Worm (Caenorhabditis elegans) whole organism, L1 larva: Measurements from ENCODE around the gene F27D9.7.
A peak's percentile ranks its signal among the peaks of the same experiment; 100 is the strongest.

Experiments used
- C04F5.9 ChIP-seq: sonication (generic microtip); optimal IDR thresholded peaks from 2 replicates; lab custom pipeline; 2016; ENCODE audit warnings: missing genetic modification characterization, missing compliant biosample characterization
- C16A3.4 ChIP-seq: fragments of 150-350 bp; optimal IDR thresholded peaks from 2 replicates; lab custom pipeline; 2014; ENCODE audit warnings: missing biosample characterization, missing genetic modification characterization
- C34B4.2 ChIP-seq: sonication (generic microtip); optimal IDR thresholded peaks from 2 replicates; lab custom pipeline; 2017; ENCODE audit warnings: mild to moderate bottlenecking, missing genetic modification characterization, missing compliant biosample characterization
- aha-1 ChIP-seq: fragments of 150-350 bp; optimal IDR thresholded peaks from 2 replicates; lab custom pipeline; 2014; ENCODE audit warnings: missing biosample characterization, missing genetic modification characterization
- ama-1 ChIP-seq: fragments of 150-350 bp; optimal IDR thresholded peaks from 2 replicates; lab custom pipeline; 2014
- blmp-1 ChIP-seq: fragments of 150-350 bp; optimal IDR thresholded peaks from 2 replicates; lab custom pipeline; 2014; ENCODE audit warnings: missing biosample characterization, missing genetic modification characterization
- ceh-82 ChIP-seq, 3 experiments: fragments of 150-350 bp in 1 of 3; sonication (generic microtip) in 2 of 3; optimal IDR thresholded peaks; 2 replicates each; lab custom pipeline; 2014 to 2017; ENCODE audit warnings: missing biosample characterization in 3 of 3, missing genetic modification characterization in 3 of 3
- ceh-90 ChIP-seq: sonication (generic microtip); optimal IDR thresholded peaks from 2 replicates; lab custom pipeline; 2016; ENCODE audit warnings: missing genetic modification characterization, missing compliant biosample characterization
- dsc-1 ChIP-seq: sonication (generic microtip); optimal IDR thresholded peaks from 2 replicates; lab custom pipeline; 2016; ENCODE audit warnings: mild to moderate bottlenecking, missing genetic modification characterization, missing compliant biosample characterization
- efl-1 ChIP-seq, 4 experiments: fragments of 150-350 bp; optimal IDR thresholded peaks in 3 of 4; peaks in 1 of 4; 1 replicate in 1 of 4; 2 replicates in 3 of 4; lab custom pipeline; 2014; ENCODE audit warnings: missing biosample characterization in 2 of 4, missing genetic modification characterization in 2 of 4, missing genetic modification reagents in 2 of 4
- efl-3 ChIP-seq: fragments of 200-800 bp; sonication (Bioruptor generic); optimal IDR thresholded peaks from 2 replicates; lab custom pipeline; 2018; ENCODE audit warnings: mild to moderate bottlenecking, missing genetic modification characterization, missing compliant biosample characterization
- egl-13 ChIP-seq: sonication (generic microtip); optimal IDR thresholded peaks from 2 replicates; lab custom pipeline; 2016; ENCODE audit warnings: missing genotype, missing genetic modification reagents, missing genetic modification characterization, missing compliant biosample characterization
- egl-27 ChIP-seq, 2 experiments: fragments of 150-350 bp in 1 of 2; sonication (generic microtip); optimal IDR thresholded peaks; 3 replicates each; lab custom pipeline; 2017 to 2018; ENCODE audit warnings: missing biosample characterization in 2 of 2, missing genetic modification characterization in 2 of 2, missing genetic modification reagents in 2 of 2
- elt-3 ChIP-seq, 6 experiments: fragments of 150-350 bp in 1 of 6; sonication (generic microtip); optimal IDR thresholded peaks; 2 replicates each; lab custom pipeline; 2017 to 2018; ENCODE audit warnings: missing biosample characterization in 6 of 6, missing genetic modification characterization in 6 of 6, inconsistent platforms in 1 of 6
- ets-5 ChIP-seq: fragments of 200-800 bp; sonication (Bioruptor generic); IDR thresholded peaks from 2 replicates; pipeline ENCODE4 v1.3.6; 2022; ENCODE audit warnings: missing genetic modification characterization, missing compliant biosample characterization
- fkh-10 ChIP-seq: sonication (generic microtip); optimal IDR thresholded peaks from 2 replicates; lab custom pipeline; 2017; ENCODE audit warnings: missing biosample characterization, missing genetic modification reagents, missing genetic modification characterization
- fos-1 ChIP-seq: fragments of 150-350 bp; optimal IDR thresholded peaks from 2 replicates; lab custom pipeline; 2014; ENCODE audit warnings: missing biosample characterization, missing genetic modification characterization
- grh-1 ChIP-seq: fragments of 200-800 bp; sonication (Bioruptor generic); IDR thresholded peaks from 2 replicates; pipeline ENCODE4 v1.3.6; 2022; ENCODE audit warnings: missing genetic modification reagents, missing genetic modification characterization, missing compliant biosample characterization
- hpl-2 ChIP-seq: fragments of 150-350 bp; optimal IDR thresholded peaks from 2 replicates; lab custom pipeline; 2014; ENCODE audit warnings: missing biosample characterization, missing genetic modification reagents, missing genetic modification characterization
- isw-1 ChIP-seq: fragments of 200-800 bp; sonication (Bioruptor generic); IDR thresholded peaks from 2 replicates; pipeline ENCODE4 v1.3.6; 2022; ENCODE audit warnings: missing genetic modification characterization, missing compliant biosample characterization
- jun-1 ChIP-seq: fragments of 150-350 bp; optimal IDR thresholded peaks from 2 replicates; lab custom pipeline; 2014; ENCODE audit warnings: missing biosample characterization, missing genetic modification reagents, missing genetic modification characterization
- lin-13 ChIP-seq: fragments of 150-350 bp; optimal IDR thresholded peaks from 2 replicates; lab custom pipeline; 2014; ENCODE audit warnings: missing biosample characterization, missing genetic modification reagents, missing genetic modification characterization
- lin-14 ChIP-seq: fragments of 200-800 bp; sonication (Bioruptor generic); optimal IDR thresholded peaks from 2 replicates; lab custom pipeline; 2018; ENCODE audit warnings: mild to moderate bottlenecking, missing genetic modification characterization, moderate library complexity, missing compliant biosample characterization
- lin-35 ChIP-seq, 2 experiments: fragments of 150-350 bp; optimal IDR thresholded peaks; 2 replicates each; lab custom pipeline; 2014; ENCODE audit warnings: missing biosample characterization in 2 of 2, missing genetic modification characterization in 2 of 2, missing genetic modification reagents in 2 of 2
- lsy-2 ChIP-seq, 2 experiments: fragments of 150-350 bp; optimal IDR thresholded peaks; 2 replicates each; lab custom pipeline; 2014; ENCODE audit warnings: missing biosample characterization in 2 of 2, missing genetic modification characterization in 2 of 2
- mdl-1 ChIP-seq, 2 experiments: fragments of 150-350 bp; optimal IDR thresholded peaks; 2 replicates each; lab custom pipeline; 2014 to 2017; ENCODE audit warnings: missing biosample characterization in 2 of 2, missing genetic modification characterization in 2 of 2, inconsistent platforms in 1 of 2
- nhr-19 ChIP-seq: fragments of 200-800 bp; sonication (Bioruptor generic); conservative IDR thresholded peaks from 2 replicates; pipeline ENCODE4 v1.3.6; 2022; ENCODE audit warnings: missing genetic modification characterization, missing compliant biosample characterization
- nhr-20 ChIP-seq: sonication (generic microtip); optimal IDR thresholded peaks from 2 replicates; lab custom pipeline; 2016; ENCODE audit warnings: mild to moderate bottlenecking, missing genetic modification characterization, missing compliant biosample characterization
- nhr-237 ChIP-seq: fragments of 150-350 bp; optimal IDR thresholded peaks from 2 replicates; lab custom pipeline; 2014; ENCODE audit warnings: missing biosample characterization, missing genetic modification characterization
- nhr-28 ChIP-seq: fragments of 150-350 bp; optimal IDR thresholded peaks from 2 replicates; lab custom pipeline; 2014; ENCODE audit warnings: missing biosample characterization, missing genetic modification characterization
- nhr-47 ChIP-seq: sonication (generic microtip); optimal IDR thresholded peaks from 2 replicates; lab custom pipeline; 2016; ENCODE audit warnings: mild to moderate bottlenecking, missing genetic modification characterization, moderate library complexity, missing compliant biosample characterization
- nhr-71 ChIP-seq: sonication (generic microtip); optimal IDR thresholded peaks from 2 replicates; lab custom pipeline; 2016; ENCODE audit warnings: mild to moderate bottlenecking, missing genetic modification characterization, moderate library complexity, missing compliant biosample characterization
- nhr-76 ChIP-seq: sonication (generic microtip); optimal IDR thresholded peaks from 2 replicates; lab custom pipeline; 2017; ENCODE audit warnings: missing biosample characterization, missing genetic modification characterization
- nhr-85 ChIP-seq: sonication (generic microtip); peaks from one replicate; lab custom pipeline; 2016; ENCODE audit warnings: missing genetic modification characterization, inconsistent platforms, missing compliant biosample characterization
- nhr-90 ChIP-seq: sonication (generic microtip); optimal IDR thresholded peaks from 2 replicates; lab custom pipeline; 2016; ENCODE audit warnings: mild to moderate bottlenecking, missing genetic modification characterization, missing compliant biosample characterization; ENCODE audit not compliant: poor library complexity
- pax-3 ChIP-seq: fragments of 200-800 bp; sonication (Bioruptor generic); optimal IDR thresholded peaks from 2 replicates; lab custom pipeline; 2018; ENCODE audit warnings: mild to moderate bottlenecking, missing genetic modification characterization, moderate library complexity, missing compliant biosample characterization
- pqm-1 ChIP-seq: sonication (generic microtip); optimal IDR thresholded peaks from 3 replicates; lab custom pipeline; 2017; ENCODE audit warnings: missing biosample characterization, missing genetic modification characterization
- rnt-1 ChIP-seq: sonication (generic microtip); optimal IDR thresholded peaks from 2 replicates; lab custom pipeline; 2016; ENCODE audit warnings: mild to moderate bottlenecking, missing genetic modification characterization, moderate library complexity, missing compliant biosample characterization
- snu-23 ChIP-seq: sonication (generic microtip); optimal IDR thresholded peaks from 2 replicates; lab custom pipeline; 2016; ENCODE audit warnings: missing genetic modification characterization, missing compliant biosample characterization
- sptf-1 ChIP-seq: fragments of 150-350 bp; optimal IDR thresholded peaks from 2 replicates; lab custom pipeline; 2014; ENCODE audit warnings: missing biosample characterization, missing genetic modification characterization
- tbx-2 ChIP-seq: sonication (generic microtip); optimal IDR thresholded peaks from 2 replicates; lab custom pipeline; 2016; ENCODE audit warnings: missing genetic modification characterization, missing compliant biosample characterization
- unc-130 ChIP-seq: fragments of 150-350 bp; optimal IDR thresholded peaks from 2 replicates; lab custom pipeline; 2017; ENCODE audit warnings: missing biosample characterization, missing genetic modification characterization, inconsistent platforms
- unc-30 ChIP-seq: sonication (generic microtip); optimal IDR thresholded peaks from 2 replicates; lab custom pipeline; 2017; ENCODE audit warnings: missing biosample characterization, missing genetic modification characterization
- vab-15 ChIP-seq: sonication (generic microtip); optimal IDR thresholded peaks from 2 replicates; lab custom pipeline; 2017; ENCODE audit warnings: missing genotype, mild to moderate bottlenecking, missing genetic modification characterization, missing compliant biosample characterization
- zip-4 ChIP-seq: fragments of 200-800 bp; sonication (Bioruptor generic); optimal IDR thresholded peaks from 2 replicates; lab custom pipeline; 2018; ENCODE audit warnings: mild to moderate bottlenecking, missing genetic modification characterization, moderate library complexity, missing compliant biosample characterization
- ztf-11 ChIP-seq, 2 experiments: sonication (generic microtip); optimal IDR thresholded peaks; 2 replicates each; lab custom pipeline; 2016 to 2017; ENCODE audit warnings: missing genetic modification characterization in 2 of 2, missing biosample characterization in 1 of 2, missing compliant biosample characterization in 1 of 2
- ztf-4 ChIP-seq: fragments of 150-350 bp; optimal IDR thresholded peaks from 2 replicates; lab custom pipeline; 2014; ENCODE audit warnings: missing biosample characterization, missing genetic modification characterization

The F27D9.7 gene

DNA sequence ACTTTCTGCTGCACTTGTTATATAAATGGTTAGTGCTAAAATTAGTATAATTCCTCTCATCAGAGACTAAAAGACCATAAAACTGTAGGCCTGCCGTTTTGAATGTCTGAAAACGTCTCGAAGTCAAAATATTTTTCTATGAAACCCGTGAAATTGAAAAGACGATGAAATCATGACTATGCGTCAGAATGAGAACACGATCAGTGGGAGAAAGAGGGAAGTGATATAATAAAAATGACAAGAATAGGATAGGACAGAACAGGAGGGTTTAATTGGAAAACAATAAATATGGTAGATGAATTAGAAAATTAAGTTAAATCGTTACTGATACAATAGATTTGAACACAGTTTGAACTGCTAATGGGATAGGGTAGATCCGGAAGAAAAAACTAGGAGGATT, at the start of gene F27D9.7:
TSS of gene F27D9.7 (minus strand) at position 101 of the 400 bp plus-strand sequence.
- peak; percentile 22 for TF ChIP-seq blmp-1 (tag; lab: Kevin White, UChicago)
- no peak for TF ChIP-seq ztf-11 (tag; optimal IDR thresholded peaks at IDR 0.05; lab: Kevin White, UChicago)

DNA sequence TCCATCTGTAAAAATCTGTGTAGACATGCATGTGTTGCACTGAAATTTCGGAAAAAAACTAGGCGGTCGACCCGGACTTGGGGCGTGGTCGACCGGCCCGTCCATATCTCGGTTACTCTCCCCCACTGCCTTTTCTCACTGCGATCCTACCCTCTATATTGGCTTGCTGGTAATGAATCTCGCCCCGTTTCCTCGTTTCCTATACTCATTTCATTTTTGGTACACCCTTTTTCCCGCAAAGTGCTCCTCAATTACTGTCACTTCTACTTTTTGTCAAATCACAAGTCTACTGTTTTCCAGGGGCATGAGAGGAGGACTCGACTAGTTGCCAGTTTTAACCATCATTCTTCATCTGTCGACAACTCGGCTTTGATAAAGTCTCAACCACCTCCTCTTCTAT, 48.4 kb upstream of the F27D9.7 start, which contains the start of gene K09F5.6:
TSS of gene K09F5.6 (plus strand) at position 301 of the 400 bp plus-strand sequence.
- TF ChIP-seq C16A3.4 (no peak), tbx-2 (tag; lab: Kevin White, UChicago) (no peak), nhr-90 (tag; lab: Kevin White, UChicago) (no peak), lsy-2 (tag; optimal IDR thresholded peaks at IDR 0.05; lab: Kevin White, UChicago) (no peak), C34B4.2 (no peak), lin-14 (GFP tag; lab: Kevin White, UChicago) (no peak), ztf-4 (tag; lab: Kevin White, UChicago) (no peak), pqm-1 (tag; lab: Kevin White, UChicago) (no peak), nhr-237 (tag; lab: Kevin White, UChicago) (no peak)

DNA sequence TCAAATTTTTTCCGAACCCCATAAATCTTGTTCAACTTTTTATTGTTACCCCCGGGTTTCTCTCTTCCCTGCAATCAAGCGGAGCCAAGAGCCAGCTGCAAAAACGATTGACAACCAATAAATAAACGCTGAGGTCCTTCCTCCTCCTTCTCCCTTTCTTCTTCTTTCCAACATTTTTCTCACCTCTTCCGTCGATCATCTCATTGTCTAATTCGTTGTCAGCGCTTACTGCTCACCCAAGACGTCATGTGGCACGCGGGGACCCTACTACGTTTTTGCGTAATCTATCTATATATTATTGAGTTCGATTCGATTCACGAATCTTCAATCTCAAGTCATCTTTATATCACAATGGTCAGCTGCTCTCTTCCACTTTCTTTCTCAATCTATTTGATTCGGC, 44.9 kb upstream of the F27D9.7 start:
- TF ChIP-seq ceh-82 (tag; optimal IDR thresholded peaks at IDR 0.05; lab: Kevin White, UChicago), result no peak
- TF ChIP-seq C04F5.9 (tag; lab: Kevin White, UChicago), result no peak
- peak; percentile 68 for TF ChIP-seq rnt-1
- peak; percentile 78 for TF ChIP-seq nhr-71 (tag; lab: Kevin White, UChicago)
- TF ChIP-seq blmp-1 (tag; lab: Kevin White, UChicago), result no peak
- no peak for TF ChIP-seq grh-1 (GFP tag; lab: Robert Waterston, UW)
- TF ChIP-seq lin-35 (GFP tag; optimal IDR thresholded peaks at IDR 0.05; lab: Kevin White, UChicago), result no peak
- TF ChIP-seq fos-1 (tag; lab: Kevin White, UChicago), result no peak
- TF ChIP-seq snu-23 (GFP tag; lab: Kevin White, UChicago), result peak; percentile 32
- TF ChIP-seq nhr-76 (tag; lab: Kevin White, UChicago), result no peak
- TF ChIP-seq unc-30 (tag; lab: Kevin White, UChicago), result no peak
- no peak for TF ChIP-seq egl-27 (tag; optimal IDR thresholded peaks at IDR 0.05; lab: Kevin White, UChicago)
- TF ChIP-seq pqm-1 (tag; lab: Kevin White, UChicago), result no peak
- TF ChIP-seq nhr-20, result peak; percentile 38
- TF ChIP-seq ceh-90 (tag; lab: Kevin White, UChicago), result no peak
- no peak for TF ChIP-seq ets-5 (GFP tag; lab: Robert Waterston, UW)
- TF ChIP-seq lsy-2 (tag; optimal IDR thresholded peaks at IDR 0.05; lab: Kevin White, UChicago), result peak in 1 of 2 experiments; percentile 41
- TF ChIP-seq zip-4, result no peak
- TF ChIP-seq isw-1 (GFP tag; lab: Robert Waterston, UW), result no peak
- no peak for TF ChIP-seq nhr-28
- no peak for TF ChIP-seq sptf-1 (tag; lab: Kevin White, UChicago)
- no peak for TF ChIP-seq elt-3 (tag; optimal IDR thresholded peaks at IDR 0.05; lab: Kevin White, UChicago)
- no peak for TF ChIP-seq aha-1
- no peak for TF ChIP-seq ztf-4 (tag; lab: Kevin White, UChicago)
- no peak for TF ChIP-seq nhr-85 (tag; lab: Kevin White, UChicago)
- no peak for TF ChIP-seq hpl-2 (GFP tag; lab: Kevin White, UChicago)
- no peak for TF ChIP-seq vab-15 (tag; lab: Kevin White, UChicago)
- no peak for TF ChIP-seq ama-1 (lab: Kevin White, UChicago)
- TF ChIP-seq lin-14 (GFP tag; lab: Kevin White, UChicago), result peak; percentile 78
- no peak for TF ChIP-seq jun-1 (tag; lab: Kevin White, UChicago)
- TF ChIP-seq tbx-2 (tag; lab: Kevin White, UChicago), result peak; percentile 19
- TF ChIP-seq egl-13, result no peak
- no peak for TF ChIP-seq nhr-90 (tag; lab: Kevin White, UChicago)
- TF ChIP-seq fkh-10 (GFP tag; lab: Kevin White, UChicago), result no peak
- TF ChIP-seq lin-13 (GFP tag; lab: Kevin White, UChicago), result no peak
- no peak for TF ChIP-seq pax-3
- no peak for TF ChIP-seq ztf-11 (tag; optimal IDR thresholded peaks at IDR 0.05; lab: Kevin White, UChicago)
- TF ChIP-seq mdl-1 (tag; optimal IDR thresholded peaks at IDR 0.05; lab: Kevin White, UChicago), result peak in 1 of 2 experiments; percentile 25
- peak; percentile 17 for TF ChIP-seq dsc-1 (tag; lab: Kevin White, UChicago)
- TF ChIP-seq efl-1 (optimal IDR thresholded peaks at IDR 0.05; lab: Kevin White, UChicago), result no peak
- no peak for TF ChIP-seq efl-1 (GFP tag; optimal IDR thresholded peaks at IDR 0.05 in 1 of 2; lab: Kevin White, UChicago)
- no peak for TF ChIP-seq efl-3 (GFP tag; lab: Kevin White, UChicago)
- TF ChIP-seq nhr-19 (GFP tag; lab: Robert Waterston, UW), result peak; percentile 52
- peak; percentile 56 for TF ChIP-seq unc-130 (tag; lab: Kevin White, UChicago)
- TF ChIP-seq nhr-47, result no peak
